Worm (Caenorhabditis elegans) whole organism, L1 larva: ENCODE data around the gene sri-28.

ENCODE experiments used
- blmp-1 ChIP-seq: fragments of 150-350 bp; optimal IDR thresholded peaks from 2 replicates; lab custom pipeline; 2014; ENCODE audit warnings: missing biosample characterization, missing genetic modification characterization
- ces-1 ChIP-seq: fragments of 150-350 bp; optimal IDR thresholded peaks from 2 replicates; lab custom pipeline; 2014; ENCODE audit warnings: missing biosample characterization, missing genetic modification reagents, missing genetic modification characterization
- dsc-1 ChIP-seq: sonication (generic microtip); optimal IDR thresholded peaks from 2 replicates; lab custom pipeline; 2016; ENCODE audit warnings: mild to moderate bottlenecking, missing genetic modification characterization, missing compliant biosample characterization
- fkh-10 ChIP-seq: sonication (generic microtip); optimal IDR thresholded peaks from 2 replicates; lab custom pipeline; 2017; ENCODE audit warnings: missing biosample characterization, missing genetic modification reagents, missing genetic modification characterization
- irx-1 ChIP-seq: sonication (generic microtip); optimal IDR thresholded peaks from 2 replicates; lab custom pipeline; 2016; ENCODE audit warnings: missing genetic modification characterization, missing compliant biosample characterization
- lin-39 ChIP-seq: fragments of 150-350 bp; optimal IDR thresholded peaks from 2 replicates; lab custom pipeline; 2014; ENCODE audit warnings: missing biosample characterization, missing genetic modification reagents, missing genetic modification characterization
- lir-3 ChIP-seq: sonication (generic microtip); optimal IDR thresholded peaks from 2 replicates; lab custom pipeline; 2016; ENCODE audit warnings: mild to moderate bottlenecking, missing genetic modification characterization, moderate library complexity, missing compliant biosample characterization; ENCODE audit not compliant: poor library complexity
- nhr-11 ChIP-seq: fragments of 150-350 bp; optimal IDR thresholded peaks from 2 replicates; lab custom pipeline; 2014; ENCODE audit warnings: missing biosample characterization, missing genetic modification characterization
- nhr-12 ChIP-seq: sonication (generic microtip); optimal IDR thresholded peaks from 2 replicates; lab custom pipeline; 2017; ENCODE audit warnings: missing biosample characterization, missing genetic modification characterization
- snpc-4 ChIP-seq: fragments of 150-350 bp; optimal IDR thresholded peaks from 2 replicates; lab custom pipeline; 2014; ENCODE audit warnings: missing biosample characterization, missing genetic modification characterization
- sup-37 ChIP-seq: fragments of 200-800 bp; sonication (Bioruptor generic); optimal IDR thresholded peaks from 2 replicates; lab custom pipeline; 2018; ENCODE audit warnings: mild to moderate bottlenecking, missing genetic modification characterization, missing compliant biosample characterization
- unc-62 ChIP-seq: fragments of 150-350 bp; optimal IDR thresholded peaks from 2 replicates; lab custom pipeline; 2014; ENCODE audit warnings: missing biosample characterization, missing genetic modification reagents, missing genetic modification characterization

ce11 chrII:3067896-3068295 lies 19.4 kb downstream of the sri-28 start:
- TF ChIP-seq lir-3 (no peak), irx-1 (tag; lab: Kevin White, UChicago) (no peak), dsc-1 (tag; lab: Kevin White, UChicago) (no peak), blmp-1 (tag; lab: Kevin White, UChicago) (no peak), lin-39 (tag; lab: Kevin White, UChicago) (no peak), nhr-12 (tag; lab: Kevin White, UChicago) (no peak), unc-62 (GFP tag; lab: Kevin White, UChicago) (no peak), fkh-10 (GFP tag; lab: Kevin White, UChicago) (no peak), snpc-4 (tag; lab: Kevin White, UChicago) (no peak), sup-37 (no peak), nhr-11 (tag; lab: Kevin White, UChicago) (no peak), ces-1 (GFP tag; lab: Kevin White, UChicago) (no peak)
